Fruit fly (Drosophila melanogaster): Measurements from ENCODE around the gene rdx.

The rdx gene

dm6 chr3R:13941390-13941789 lies 90.5 kb downstream of the rdx start (continued):
- no peak for TF ChIP-seq sqz (GFP tag; optimal IDR thresholded peaks at IDR 0.05)
- TF ChIP-seq scrt (GFP tag; optimal IDR thresholded peaks at IDR 0.05): no peak
- TF ChIP-seq CG17328 (GFP tag; IDR thresholded peaks at IDR 0.05): no peak
- no peak for TF ChIP-seq hbn (GFP tag; IDR thresholded peaks at IDR 0.05; ENCODE audit: partially characterized antibody)
- TF ChIP-seq Doc3 (GFP tag; IDR thresholded peaks at IDR 0.05; ENCODE audit: partially characterized antibody): no peak
- TF ChIP-seq dati (GFP tag; IDR thresholded peaks at IDR 0.05): no peak
- no peak for TF ChIP-seq Rx (GFP tag; IDR thresholded peaks at IDR 0.05)
- peak; percentile 3 for TF ChIP-seq CG10979 (tag; optimal IDR thresholded peaks at IDR 0.05)
- TF ChIP-seq phol (tag; optimal IDR thresholded peaks at IDR 0.05): peak; percentile 1

- no peak for TF ChIP-seq Hr39 (optimal IDR thresholded peaks at IDR 0.05)
- TF ChIP-seq CG12391 (tag; optimal IDR thresholded peaks at IDR 0.05): no peak
- TF ChIP-seq Ets65A (GFP tag): peak; percentile 59
- no peak for TF ChIP-seq NK7.1 (GFP tag; optimal IDR thresholded peaks at IDR 0.05)
- TF ChIP-seq az2 (GFP tag; optimal IDR thresholded peaks at IDR 0.05): no peak
- TF ChIP-seq sens (GFP tag): peak; percentile 3
Observed at dm6 chr3R:13939353-13940049, 92.4 kb downstream of the rdx start.

- TF ChIP-seq tll (GFP tag; optimal IDR thresholded peaks at IDR 0.05) (peak in 1 of 2 experiments; percentile 97), CG34422 (GFP tag; IDR thresholded peaks at IDR 0.05) (no peak), D (optimal IDR thresholded peaks at IDR 0.05) (peak; percentile 74), D (GFP tag; optimal IDR thresholded peaks at IDR 0.05) (no peak), cad (GFP tag; optimal IDR thresholded peaks at IDR 0.05) (peak; percentile 24), twi (tag; optimal IDR thresholded peaks at IDR 0.05) (peak; percentile 54)
Observed at dm6 chr3R:13936309-13936708, 95.5 kb downstream of the rdx start.

dm6 chr3R:13934618-13935017 lies 97.2 kb downstream of the rdx start:
- TF ChIP-seq trem (tag; optimal IDR thresholded peaks at IDR 0.05) (no peak), ERR (GFP tag; optimal IDR thresholded peaks at IDR 0.05) (no peak), Hr78 (GFP tag; optimal IDR thresholded peaks at IDR 0.05) (no peak), pros (GFP tag; optimal IDR thresholded peaks at IDR 0.05) (no peak), Gsc (GFP tag; IDR thresholded peaks at IDR 0.05) (no peak), dan (GFP tag; IDR thresholded peaks at IDR 0.05) (no peak), Kr (GFP tag; optimal IDR thresholded peaks at IDR 0.05) (no peak), CG15696 (tag; optimal IDR thresholded peaks at IDR 0.05) (no peak), corto (GFP tag; optimal IDR thresholded peaks at IDR 0.05) (no peak), gcm (GFP tag; optimal IDR thresholded peaks at IDR 0.05) (no peak), CG10979 (tag; optimal IDR thresholded peaks at IDR 0.05) (no peak), CG7839 (tag; optimal IDR thresholded peaks at IDR 0.05) (no peak), nom (GFP tag; optimal IDR thresholded peaks at IDR 0.05) (no peak), h (optimal IDR thresholded peaks at IDR 0.05) (no peak), ab (GFP tag; optimal IDR thresholded peaks at IDR 0.05) (no peak)

dm6 chr3R:13933966-13934365 lies 97.9 kb downstream of the rdx start:
- TF ChIP-seq ERR (GFP tag; optimal IDR thresholded peaks at IDR 0.05) (no peak), CG14014 (GFP tag; IDR thresholded peaks at IDR 0.05) (no peak), yki (optimal IDR thresholded peaks at IDR 0.05) (no peak), MTF-1 (GFP tag; optimal IDR thresholded peaks at IDR 0.05; ENCODE audit: borderline replicate concordance) (no peak), Ssrp (tag; optimal IDR thresholded peaks at IDR 0.05) (no peak), gcm (GFP tag; optimal IDR thresholded peaks at IDR 0.05) (peak; percentile 10), sug (tag; optimal IDR thresholded peaks at IDR 0.05) (no peak), crol (GFP tag; IDR thresholded peaks at IDR 0.05) (peak; percentile 70), Hmr (GFP tag; optimal IDR thresholded peaks at IDR 0.05) (no peak), CG1529 (GFP tag; optimal IDR thresholded peaks at IDR 0.05) (no peak), ken (GFP tag; IDR thresholded peaks at IDR 0.05) (0 out of 3 replicates have a peak, but pooled peaks have one; percentile 13), E2f2 (GFP tag; IDR thresholded peaks at IDR 0.05) (no peak)

Measured in whole organism, embryonic.